Worm (Caenorhabditis elegans): ENCODE results near the gene srg-40.
A peak's percentile ranks its signal among the peaks of the same experiment; 100 is the strongest.

srg-40 gene

ce11 chrV:11134296-11134695, 30.1 kb downstream of the srg-40 start, which contains the start of gene glb-3:
Gene glb-3, plus strand, starts transcription at chrV:11134596.
- TF ChIP-seq tbx-37 (GFP tag; conservative IDR thresholded peaks at IDR 0.05) (no peak), ceh-13 (GFP tag; optimal IDR thresholded peaks at IDR 0.05) (no peak), B0310.2 (tag; optimal IDR thresholded peaks at IDR 0.05) (no peak), tra-4 (tag; optimal IDR thresholded peaks at IDR 0.05) (no peak), tbx-11 (GFP tag; IDR thresholded peaks at IDR 0.05) (no peak), hnd-1 (tag; optimal IDR thresholded peaks at IDR 0.05) (no peak)

ce11 chrV:11133516-11133915, 30.9 kb downstream of the srg-40 start:
- TF ChIP-seq B0310.2 (tag; optimal IDR thresholded peaks at IDR 0.05) (no peak), F13C5.2 (tag; optimal IDR thresholded peaks at IDR 0.05) (no peak), tbx-11 (GFP tag; IDR thresholded peaks at IDR 0.05) (no peak), hmg-4 (GFP tag; optimal IDR thresholded peaks at IDR 0.05) (no peak), ceh-36 (tag; optimal IDR thresholded peaks at IDR 0.05) (no peak), tbx-37 (GFP tag; conservative IDR thresholded peaks at IDR 0.05) (no peak), ama-1 (optimal IDR thresholded peaks at IDR 0.05) (no peak), tra-4 (tag; optimal IDR thresholded peaks at IDR 0.05) (no peak), ets-7 (tag; optimal IDR thresholded peaks at IDR 0.05) (no peak), aly-1 (tag; optimal IDR thresholded peaks at IDR 0.05) (no peak), ceh-13 (GFP tag; optimal IDR thresholded peaks at IDR 0.05) (no peak), hnd-1 (tag; optimal IDR thresholded peaks at IDR 0.05) (no peak), scrt-1 (GFP tag; IDR thresholded peaks at IDR 0.05) (no peak), hmbx-1 (tag; optimal IDR thresholded peaks at IDR 0.05) (no peak), flt-1 (GFP tag; IDR thresholded peaks at IDR 0.05) (no peak), sea-1 (GFP tag; conservative IDR thresholded peaks at IDR 0.05) (no peak)

ce11 chrV:11131801-11132200, 32.6 kb downstream of the srg-40 start:
- TF ChIP-seq scrt-1 (GFP tag; IDR thresholded peaks at IDR 0.05) = no peak

- TF ChIP-seq hmbx-1 (tag; optimal IDR thresholded peaks at IDR 0.05) (no peak), ets-7 (tag; optimal IDR thresholded peaks at IDR 0.05) (no peak), tra-4 (tag; optimal IDR thresholded peaks at IDR 0.05) (no peak), ceh-36 (tag; optimal IDR thresholded peaks at IDR 0.05) (no peak), F13C5.2 (tag; optimal IDR thresholded peaks at IDR 0.05) (no peak), tbx-11 (GFP tag; IDR thresholded peaks at IDR 0.05) (no peak), B0310.2 (tag; optimal IDR thresholded peaks at IDR 0.05) (no peak), ceh-13 (GFP tag; optimal IDR thresholded peaks at IDR 0.05) (no peak), ama-1 (optimal IDR thresholded peaks at IDR 0.05) (no peak), pes-1 (GFP tag; IDR thresholded peaks at IDR 0.05) (no peak), hmg-4 (GFP tag; optimal IDR thresholded peaks at IDR 0.05) (no peak), sea-1 (GFP tag; conservative IDR thresholded peaks at IDR 0.05) (no peak), flt-1 (GFP tag; IDR thresholded peaks at IDR 0.05) (no peak), aly-1 (tag; optimal IDR thresholded peaks at IDR 0.05) (no peak), tbx-37 (GFP tag; conservative IDR thresholded peaks at IDR 0.05) (no peak), scrt-1 (GFP tag; IDR thresholded peaks at IDR 0.05) (no peak), hnd-1 (tag; optimal IDR thresholded peaks at IDR 0.05) (no peak)
Measured at ce11 chrV:11127197-11127596, 37.2 kb downstream of the srg-40 start, which contains the start of gene jmjd-5. Gene jmjd-5, plus strand, starts transcription at chrV:11127497.

ce11 chrV:11124922-11125321, 39.5 kb downstream of the srg-40 start, which contains the start of gene C06H2.2:
Gene C06H2.2, plus strand, starts transcription at chrV:11125222.
- TF ChIP-seq ceh-36 (tag; optimal IDR thresholded peaks at IDR 0.05) (no peak), B0310.2 (tag; optimal IDR thresholded peaks at IDR 0.05) (no peak)

- TF ChIP-seq scrt-1 (GFP tag; IDR thresholded peaks at IDR 0.05) (no peak), tbx-11 (GFP tag; IDR thresholded peaks at IDR 0.05) (0 out of 2 replicates have a peak, but pooled peaks have one; percentile 36), hnd-1 (tag; optimal IDR thresholded peaks at IDR 0.05) (no peak), ceh-13 (GFP tag; optimal IDR thresholded peaks at IDR 0.05) (no peak), tbx-37 (GFP tag; conservative IDR thresholded peaks at IDR 0.05) (peak; percentile 76; the same call in 1 of the 2 replicates), hmg-4 (GFP tag; optimal IDR thresholded peaks at IDR 0.05) (peak; percentile 38), F13C5.2 (tag; optimal IDR thresholded peaks at IDR 0.05) (peak; percentile 36)
Measured at ce11 chrV:11123817-11124337, 40.5 kb downstream of the srg-40 start, which contains the start of the genes atp-5 and lmtr-3. Gene atp-5, minus strand, starts transcription at chrV:11123867. Gene lmtr-3, plus strand, starts transcription at chrV:11124186.

- TF ChIP-seq tra-4 (tag; optimal IDR thresholded peaks at IDR 0.05) = no peak
- no peak for TF ChIP-seq tbx-11 (GFP tag; IDR thresholded peaks at IDR 0.05)
- no peak for TF ChIP-seq ceh-36 (tag; optimal IDR thresholded peaks at IDR 0.05)
- TF ChIP-seq hmbx-1 (tag; optimal IDR thresholded peaks at IDR 0.05) = no peak
- TF ChIP-seq hmg-4 (GFP tag; optimal IDR thresholded peaks at IDR 0.05) = no peak
- no peak for TF ChIP-seq B0310.2 (tag; optimal IDR thresholded peaks at IDR 0.05)
- no peak for TF ChIP-seq hnd-1 (tag; optimal IDR thresholded peaks at IDR 0.05)
- no peak for TF ChIP-seq ceh-13 (GFP tag; optimal IDR thresholded peaks at IDR 0.05)
Measured at ce11 chrV:11122466-11122865, 41.9 kb downstream of the srg-40 start, which contains the start of gene mboa-2. Gene mboa-2, minus strand, starts transcription at chrV:11122493.

- TF ChIP-seq ceh-13 (GFP tag; optimal IDR thresholded peaks at IDR 0.05) = no peak
- TF ChIP-seq tbx-37 (GFP tag; conservative IDR thresholded peaks at IDR 0.05) = no peak
- no peak for TF ChIP-seq ceh-36 (tag; optimal IDR thresholded peaks at IDR 0.05)
- TF ChIP-seq scrt-1 (GFP tag; IDR thresholded peaks at IDR 0.05) = no peak
- TF ChIP-seq hmbx-1 (tag; optimal IDR thresholded peaks at IDR 0.05) = no peak
- no peak for TF ChIP-seq aly-1 (tag; optimal IDR thresholded peaks at IDR 0.05)
- TF ChIP-seq ets-7 (tag; optimal IDR thresholded peaks at IDR 0.05) = no peak
- TF ChIP-seq pes-1 (GFP tag; IDR thresholded peaks at IDR 0.05) = no peak
- TF ChIP-seq F13C5.2 (tag; optimal IDR thresholded peaks at IDR 0.05) = no peak
- no peak for TF ChIP-seq sea-1 (GFP tag; conservative IDR thresholded peaks at IDR 0.05)
- TF ChIP-seq ama-1 (optimal IDR thresholded peaks at IDR 0.05) = no peak
- TF ChIP-seq hnd-1 (tag; optimal IDR thresholded peaks at IDR 0.05) = no peak
- no peak for TF ChIP-seq flt-1 (GFP tag; IDR thresholded peaks at IDR 0.05)
- no peak for TF ChIP-seq tra-4 (tag; optimal IDR thresholded peaks at IDR 0.05)
- no peak for TF ChIP-seq hmg-4 (GFP tag; optimal IDR thresholded peaks at IDR 0.05)
- TF ChIP-seq B0310.2 (tag; optimal IDR thresholded peaks at IDR 0.05) = no peak
- no peak for TF ChIP-seq tbx-11 (GFP tag; IDR thresholded peaks at IDR 0.05)
Measured at ce11 chrV:11121247-11121646, 43.1 kb downstream of the srg-40 start.
